1 fruit fly cellular context compared by ENCODE assay signal in the genomic region with DNA sequence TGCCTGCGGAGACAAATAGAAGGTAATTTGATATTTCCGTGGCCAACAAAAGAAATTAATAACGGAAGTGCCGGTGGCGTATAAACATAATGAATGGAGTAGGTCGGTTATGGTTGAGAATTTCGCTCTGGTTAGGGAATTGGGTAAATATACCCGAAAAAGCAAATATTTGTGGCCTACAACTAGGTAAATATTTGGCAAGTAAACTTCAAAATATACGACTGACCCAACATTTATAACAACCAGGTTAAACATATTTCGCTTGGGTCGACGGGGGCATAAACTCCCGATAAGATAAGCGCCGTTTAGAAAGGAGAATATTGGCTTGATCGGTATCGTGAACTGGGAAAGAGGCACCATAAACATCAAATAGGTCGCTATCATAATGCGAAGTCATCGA.
A peak's percentile ranks its signal among the peaks of the same experiment; 100 is the strongest.
TF ChIP-seq lines count a peak whose summit lies in the region.

No protein-coding gene starts in this region.

TF ChIP-seq in whole organism, embryonic, 481 proteins besides CTCF, POLR2A, EP300 and RAD21 (continued from another document and continues in another):
- no peak for TF ChIP-seq az2 (GFP tag; optimal IDR thresholded peaks at IDR 0.05; lab: Kevin White, UChicago)
- no peak for TF ChIP-seq p53 (GFP tag; optimal IDR thresholded peaks at IDR 0.05; lab: Kevin White, UChicago)
- TF ChIP-seq nom (GFP tag; optimal IDR thresholded peaks at IDR 0.05; lab: Kevin White, UChicago): no peak
- no peak for TF ChIP-seq dan (GFP tag; IDR thresholded peaks at IDR 0.05; lab: Robert Waterston, UW)
- TF ChIP-seq zfh1 (GFP tag; IDR thresholded peaks at IDR 0.05; lab: Robert Waterston, UW): peak; percentile 34; the same call in 1 of the 3 replicates
- TF ChIP-seq CHES-1-like (GFP tag; optimal IDR thresholded peaks at IDR 0.05; lab: Kevin White, UChicago): no peak
- peak; percentile 53 for TF ChIP-seq CG18619 (GFP tag; optimal IDR thresholded peaks at IDR 0.05; lab: Kevin White, UChicago)
- TF ChIP-seq onecut (GFP tag; IDR thresholded peaks at IDR 0.05; lab: Robert Waterston, UW): peak; percentile 57; the same call in 1 of the 2 replicates
- TF ChIP-seq CG32767 (GFP tag; IDR thresholded peaks at IDR 0.05; lab: Robert Waterston, UW): no peak
- TF ChIP-seq Oli (tag; optimal IDR thresholded peaks at IDR 0.05; lab: Kevin White, UChicago): no peak
- no peak for TF ChIP-seq crp (GFP tag; optimal IDR thresholded peaks at IDR 0.05; lab: Kevin White, UChicago)
- no peak for TF ChIP-seq sd (tag; optimal IDR thresholded peaks at IDR 0.05; lab: Kevin White, UChicago)
- TF ChIP-seq zf30C (GFP tag; optimal IDR thresholded peaks at IDR 0.05; lab: Kevin White, UChicago): no peak
- no peak for TF ChIP-seq Fer3 (tag; optimal IDR thresholded peaks at IDR 0.05; lab: Kevin White, UChicago)
- no peak for TF ChIP-seq prd (optimal IDR thresholded peaks at IDR 0.05; lab: Kevin White, UChicago)
- TF ChIP-seq prd (GFP tag; IDR thresholded peaks at IDR 0.05; lab: Robert Waterston, UW): no peak
- TF ChIP-seq sima (GFP tag; optimal IDR thresholded peaks at IDR 0.05; lab: Kevin White, UChicago): no peak
- TF ChIP-seq vvl (GFP tag; IDR thresholded peaks at IDR 0.05; lab: Robert Waterston, UW): no peak
- TF ChIP-seq Sry-β (GFP tag; optimal IDR thresholded peaks at IDR 0.05; lab: Kevin White, UChicago): peak; percentile 52
- TF ChIP-seq CG12769 (tag; optimal IDR thresholded peaks at IDR 0.05; lab: Kevin White, UChicago): no peak
- no peak for TF ChIP-seq Awh (GFP tag; IDR thresholded peaks at IDR 0.05; lab: Robert Waterston, UW)
- TF ChIP-seq Dip3 (GFP tag; optimal IDR thresholded peaks at IDR 0.05; lab: Kevin White, UChicago): no peak
- TF ChIP-seq CG15696 (tag; optimal IDR thresholded peaks at IDR 0.05; lab: Kevin White, UChicago): peak; percentile 97
- TF ChIP-seq CG10209 (GFP tag; optimal IDR thresholded peaks at IDR 0.05; lab: Kevin White, UChicago): peak; percentile 59
- TF ChIP-seq CG14965 (GFP tag; optimal IDR thresholded peaks at IDR 0.05; lab: Kevin White, UChicago; ENCODE audit: borderline replicate concordance): no peak
- no peak for TF ChIP-seq CG10321 (GFP tag; IDR thresholded peaks at IDR 0.05; lab: Robert Waterston, UW)
- TF ChIP-seq trem (tag; optimal IDR thresholded peaks at IDR 0.05; lab: Kevin White, UChicago): peak; percentile 68
- no peak for TF ChIP-seq fru (optimal IDR thresholded peaks at IDR 0.05; lab: Kevin White, UChicago)
- no peak for TF ChIP-seq Hmx (GFP tag; optimal IDR thresholded peaks at IDR 0.05; lab: Kevin White, UChicago)
- TF ChIP-seq Bgb (GFP tag; IDR thresholded peaks at IDR 0.05; lab: Robert Waterston, UW; ENCODE audit: partially characterized antibody): no peak
- no peak for TF ChIP-seq Mrtf (GFP tag; IDR thresholded peaks at IDR 0.05; lab: Robert Waterston, UW)
- no peak for TF ChIP-seq lov (optimal IDR thresholded peaks at IDR 0.05; lab: Kevin White, UChicago)
- 0 out of 3 replicates have a peak, but pooled peaks have one; percentile 50 for TF ChIP-seq lov (GFP tag; IDR thresholded peaks at IDR 0.05; lab: Robert Waterston, UW)
- no peak for TF ChIP-seq CG31224 (GFP tag; IDR thresholded peaks at IDR 0.05; lab: Robert Waterston, UW)
- no peak for TF ChIP-seq CG10565 (GFP tag; optimal IDR thresholded peaks at IDR 0.05; lab: Kevin White, UChicago)
- TF ChIP-seq mam (GFP tag; optimal IDR thresholded peaks at IDR 0.05; lab: Kevin White, UChicago): no peak
- no peak for TF ChIP-seq repo (GFP tag; optimal IDR thresholded peaks at IDR 0.05; lab: Kevin White, UChicago)
- TF ChIP-seq CG17328 (GFP tag; IDR thresholded peaks at IDR 0.05; lab: Robert Waterston, UW): peak; percentile 48; the same call in 1 of the 2 replicates
- peak; percentile 88 for TF ChIP-seq dmrt11E (tag; optimal IDR thresholded peaks at IDR 0.05; lab: Kevin White, UChicago)
- TF ChIP-seq Asciz (GFP tag; optimal IDR thresholded peaks at IDR 0.05; lab: Kevin White, UChicago): peak; percentile 82
- TF ChIP-seq HmgZ (tag; optimal IDR thresholded peaks at IDR 0.05; lab: Kevin White, UChicago): peak; percentile 3
- TF ChIP-seq NC2β (GFP tag; optimal IDR thresholded peaks at IDR 0.05; lab: Kevin White, UChicago): peak; percentile 24
- no peak for TF ChIP-seq corto (GFP tag; optimal IDR thresholded peaks at IDR 0.05; lab: Kevin White, UChicago)
- no peak for TF ChIP-seq CG11085 (GFP tag; IDR thresholded peaks at IDR 0.05; lab: Robert Waterston, UW)
- no peak for TF ChIP-seq sr (GFP tag; IDR thresholded peaks at IDR 0.05; lab: Robert Waterston, UW)
- TF ChIP-seq CG10654 (GFP tag; optimal IDR thresholded peaks at IDR 0.05; lab: Kevin White, UChicago): no peak
- TF ChIP-seq sna (GFP tag; IDR thresholded peaks at IDR 0.05; lab: Robert Waterston, UW; ENCODE audit: partially characterized antibody): no peak
- TF ChIP-seq eyg (GFP tag; optimal IDR thresholded peaks at IDR 0.05; lab: Kevin White, UChicago): no peak
- no peak for TF ChIP-seq CG8089 (GFP tag; optimal IDR thresholded peaks at IDR 0.05; lab: Kevin White, UChicago)
- TF ChIP-seq CG9727 (GFP tag; optimal IDR thresholded peaks at IDR 0.05; lab: Kevin White, UChicago): peak; percentile 82
- TF ChIP-seq BEAF-32 (GFP tag; optimal IDR thresholded peaks at IDR 0.05; lab: Kevin White, UChicago): no peak
- no peak for TF ChIP-seq B-H1 (GFP tag; IDR thresholded peaks at IDR 0.05; lab: Robert Waterston, UW)
- TF ChIP-seq bsh (GFP tag; optimal IDR thresholded peaks at IDR 0.05; lab: Kevin White, UChicago): peak in 1 of 2 experiments; percentile 50
- no peak for TF ChIP-seq D19B (GFP tag; optimal IDR thresholded peaks at IDR 0.05; lab: Kevin White, UChicago)
- no peak for TF ChIP-seq sob (GFP tag; IDR thresholded peaks at IDR 0.05; lab: Robert Waterston, UW)
- no peak for TF ChIP-seq cato (GFP tag; optimal IDR thresholded peaks at IDR 0.05; lab: Kevin White, UChicago; ENCODE audit: borderline replicate concordance)
- TF ChIP-seq CG11398 (GFP tag; optimal IDR thresholded peaks at IDR 0.05; lab: Kevin White, UChicago): no peak
- no peak for TF ChIP-seq CG5180 (GFP tag; optimal IDR thresholded peaks at IDR 0.05; lab: Kevin White, UChicago)
- TF ChIP-seq CG12299 (tag; optimal IDR thresholded peaks at IDR 0.05; lab: Kevin White, UChicago): peak; percentile 5
- TF ChIP-seq CG10431 (GFP tag; optimal IDR thresholded peaks at IDR 0.05; lab: Kevin White, UChicago): no peak
- peak; percentile 17 for TF ChIP-seq CG12104 (GFP tag; optimal IDR thresholded peaks at IDR 0.05; lab: Kevin White, UChicago)
- TF ChIP-seq Opbp (GFP tag; IDR thresholded peaks at IDR 0.05; lab: Robert Waterston, UW; ENCODE audit: partially characterized antibody): no peak
- TF ChIP-seq Bteb2 (GFP tag; optimal IDR thresholded peaks at IDR 0.05; lab: Kevin White, UChicago): no peak
- TF ChIP-seq nau (GFP tag; optimal IDR thresholded peaks at IDR 0.05; lab: Kevin White, UChicago): no peak
- TF ChIP-seq CG32532 (GFP tag; IDR thresholded peaks at IDR 0.05; lab: Robert Waterston, UW): no peak
- peak; percentile 75 for TF ChIP-seq wek (GFP tag; optimal IDR thresholded peaks at IDR 0.05; lab: Kevin White, UChicago)
- peak; percentile 76 for TF ChIP-seq CG8359 (GFP tag; optimal IDR thresholded peaks at IDR 0.05; lab: Kevin White, UChicago; ENCODE audit: borderline replicate concordance)
- peak; percentile 2 for TF ChIP-seq CG15514 (GFP tag; optimal IDR thresholded peaks at IDR 0.05; lab: Kevin White, UChicago)
- TF ChIP-seq CG10543 (GFP tag; optimal IDR thresholded peaks at IDR 0.05; lab: Kevin White, UChicago): peak; percentile 9
- TF ChIP-seq gem (tag; optimal IDR thresholded peaks at IDR 0.05; lab: Kevin White, UChicago): no peak
- no peak for TF ChIP-seq Dad (GFP tag; optimal IDR thresholded peaks at IDR 0.05; lab: Kevin White, UChicago)
- peak; percentile 77 for TF ChIP-seq CG8924 (tag; optimal IDR thresholded peaks at IDR 0.05; lab: Kevin White, UChicago)
- no peak for TF ChIP-seq CkIIα-i1 (GFP tag; IDR thresholded peaks at IDR 0.05; lab: Robert Waterston, UW)
- peak; percentile 3 for TF ChIP-seq pros (GFP tag; optimal IDR thresholded peaks at IDR 0.05; lab: Kevin White, UChicago)
- TF ChIP-seq CG11560 (tag; IDR thresholded peaks at IDR 0.05; lab: Robert Waterston, UW): no peak
- no peak for TF ChIP-seq CG12155 (GFP tag; optimal IDR thresholded peaks at IDR 0.05; lab: Kevin White, UChicago)
- no peak for TF ChIP-seq B-H2 (GFP tag; optimal IDR thresholded peaks at IDR 0.05; lab: Kevin White, UChicago)
- TF ChIP-seq YL-1 (GFP tag; optimal IDR thresholded peaks at IDR 0.05; lab: Kevin White, UChicago): peak; percentile 64
- no peak for TF ChIP-seq pho (GFP tag; optimal IDR thresholded peaks at IDR 0.05; lab: Kevin White, UChicago)
- no peak for TF ChIP-seq Pdp1 (GFP tag; optimal IDR thresholded peaks at IDR 0.05; lab: Kevin White, UChicago)
- TF ChIP-seq aop (GFP tag; IDR thresholded peaks at IDR 0.05; lab: Robert Waterston, UW): no peak
- TF ChIP-seq NfI (GFP tag; optimal IDR thresholded peaks at IDR 0.05; lab: Kevin White, UChicago): no peak
- no peak for TF ChIP-seq Nf-YC (tag; optimal IDR thresholded peaks at IDR 0.05; lab: Kevin White, UChicago)
- TF ChIP-seq CG12942 (GFP tag; optimal IDR thresholded peaks at IDR 0.05; lab: Kevin White, UChicago): no peak
- TF ChIP-seq Dip2 (GFP tag; IDR thresholded peaks at IDR 0.05; lab: Robert Waterston, UW): no peak
- TF ChIP-seq CG8388 (GFP tag; optimal IDR thresholded peaks at IDR 0.05; lab: Kevin White, UChicago): no peak
- no peak for TF ChIP-seq CG34224 (GFP tag; IDR thresholded peaks at IDR 0.05; lab: Robert Waterston, UW; ENCODE audit: partially characterized antibody)
- TF ChIP-seq ase (GFP tag; IDR thresholded peaks at IDR 0.05; lab: Robert Waterston, UW): no peak
- peak; percentile 4 for TF ChIP-seq Lhr (GFP tag; optimal IDR thresholded peaks at IDR 0.05; lab: Kevin White, UChicago)
- TF ChIP-seq tup (GFP tag; optimal IDR thresholded peaks at IDR 0.05; lab: Kevin White, UChicago): no peak
- no peak for TF ChIP-seq crol (GFP tag; IDR thresholded peaks at IDR 0.05; lab: Robert Waterston, UW)
- TF ChIP-seq Lpt (GFP tag; optimal IDR thresholded peaks at IDR 0.05; lab: Kevin White, UChicago): no peak
- TF ChIP-seq CG17361 (GFP tag; IDR thresholded peaks at IDR 0.05; lab: Robert Waterston, UW): no peak; the same call in 2 of the 3 replicates
- peak; percentile 17 for TF ChIP-seq CG17385 (GFP tag; optimal IDR thresholded peaks at IDR 0.05; lab: Kevin White, UChicago)
- TF ChIP-seq ftz-f1 (GFP tag; optimal IDR thresholded peaks at IDR 0.05; lab: Kevin White, UChicago): no peak
- no peak for TF ChIP-seq Mes4 (GFP tag; optimal IDR thresholded peaks at IDR 0.05; lab: Kevin White, UChicago)
- TF ChIP-seq cas (GFP tag; IDR thresholded peaks at IDR 0.05; lab: Robert Waterston, UW): no peak
- no peak for TF ChIP-seq Mad (GFP tag; optimal IDR thresholded peaks at IDR 0.05; lab: Kevin White, UChicago)
- TF ChIP-seq chif (GFP tag; optimal IDR thresholded peaks at IDR 0.05; lab: Kevin White, UChicago): peak in 1 of 2 experiments; percentile 22
- no peak for TF ChIP-seq CG17802 (tag; optimal IDR thresholded peaks at IDR 0.05; lab: Kevin White, UChicago)
- no peak for TF ChIP-seq Camta (GFP tag; optimal IDR thresholded peaks at IDR 0.05; lab: Kevin White, UChicago)
- no peak for TF ChIP-seq insv (GFP tag; optimal IDR thresholded peaks at IDR 0.05; lab: Kevin White, UChicago)
- TF ChIP-seq unc-4 (GFP tag; IDR thresholded peaks at IDR 0.05; lab: Robert Waterston, UW; ENCODE audit: partially characterized antibody): no peak
- peak; percentile 57 for TF ChIP-seq CG6254 (GFP tag; optimal IDR thresholded peaks at IDR 0.05; lab: Kevin White, UChicago)
- TF ChIP-seq CG2120 (GFP tag; optimal IDR thresholded peaks at IDR 0.05; lab: Kevin White, UChicago): no peak
- TF ChIP-seq cwo (GFP tag; optimal IDR thresholded peaks at IDR 0.05; lab: Kevin White, UChicago): no peak
- TF ChIP-seq sug (tag; optimal IDR thresholded peaks at IDR 0.05; lab: Kevin White, UChicago): no peak
- TF ChIP-seq Spps (tag; optimal IDR thresholded peaks at IDR 0.05; lab: Kevin White, UChicago): peak; percentile 69
- TF ChIP-seq E2f1 (GFP tag; IDR thresholded peaks at IDR 0.05; lab: Robert Waterston, UW): no peak
- no peak for TF ChIP-seq Hmr (GFP tag; optimal IDR thresholded peaks at IDR 0.05; lab: Kevin White, UChicago)
- no peak for TF ChIP-seq kay (GFP tag; optimal IDR thresholded peaks at IDR 0.05; lab: Kevin White, UChicago)
- TF ChIP-seq jing (GFP tag; optimal IDR thresholded peaks at IDR 0.05; lab: Kevin White, UChicago): no peak
- TF ChIP-seq gcm2 (GFP tag; optimal IDR thresholded peaks at IDR 0.05; lab: Kevin White, UChicago): no peak
- no peak for TF ChIP-seq HLH3B (GFP tag; IDR thresholded peaks at IDR 0.05; lab: Robert Waterston, UW)
- TF ChIP-seq CG4404 (GFP tag; IDR thresholded peaks at IDR 0.05; lab: Robert Waterston, UW): no peak
- TF ChIP-seq da (GFP tag; optimal IDR thresholded peaks at IDR 0.05; lab: Kevin White, UChicago): no peak
- TF ChIP-seq CG17186 (GFP tag; optimal IDR thresholded peaks at IDR 0.05; lab: Kevin White, UChicago): no peak
- TF ChIP-seq tll (GFP tag; optimal IDR thresholded peaks at IDR 0.05; lab: Kevin White, UChicago): peak in 1 of 2 experiments; percentile 78
- no peak for TF ChIP-seq emc (GFP tag; optimal IDR thresholded peaks at IDR 0.05; lab: Kevin White, UChicago)
- TF ChIP-seq lab (GFP tag; optimal IDR thresholded peaks at IDR 0.05; lab: Kevin White, UChicago): no peak
- TF ChIP-seq CG1024 (GFP tag; IDR thresholded peaks at IDR 0.05; lab: Robert Waterston, UW): no peak; the same call in 1 of the 2 replicates
- no peak for TF ChIP-seq crc (GFP tag; optimal IDR thresholded peaks at IDR 0.05; lab: Kevin White, UChicago)
- TF ChIP-seq CG6813 (GFP tag; optimal IDR thresholded peaks at IDR 0.05; lab: Kevin White, UChicago): peak; percentile 91
- no peak for TF ChIP-seq CG14667 (GFP tag; IDR thresholded peaks at IDR 0.05; lab: Robert Waterston, UW)
- no peak for TF ChIP-seq CG2129 (GFP tag; IDR thresholded peaks at IDR 0.05; lab: Robert Waterston, UW; ENCODE audit: partially characterized antibody)
- TF ChIP-seq eve (GFP tag; optimal IDR thresholded peaks at IDR 0.05; lab: Kevin White, UChicago): no peak
- no peak for TF ChIP-seq Gug (GFP tag; IDR thresholded peaks at IDR 0.05; lab: Robert Waterston, UW)
- TF ChIP-seq gsb (GFP tag; IDR thresholded peaks at IDR 0.05; lab: Robert Waterston, UW): no peak
- TF ChIP-seq pzg (GFP tag; optimal IDR thresholded peaks at IDR 0.05; lab: Kevin White, UChicago): no peak
- no peak for TF ChIP-seq nerfin-2 (GFP tag; IDR thresholded peaks at IDR 0.05; lab: Robert Waterston, UW; ENCODE audit: partially characterized antibody)
- peak; percentile 66 for TF ChIP-seq nerfin-1 (tag; optimal IDR thresholded peaks at IDR 0.05; lab: Kevin White, UChicago)
- no peak for TF ChIP-seq z (GFP tag; IDR thresholded peaks at IDR 0.05; lab: Robert Waterston, UW)
